Worm (Caenorhabditis elegans) whole organism, L1 larva: ENCODE results near the gene Y44A6C.1.

Experiments used
- C04F5.9 ChIP-seq: sonication (generic microtip); optimal IDR thresholded peaks from 2 replicates; lab custom pipeline; 2016; ENCODE audit warnings: missing genetic modification characterization, missing compliant biosample characterization
- C34B4.2 ChIP-seq: sonication (generic microtip); optimal IDR thresholded peaks from 2 replicates; lab custom pipeline; 2017; ENCODE audit warnings: mild to moderate bottlenecking, missing genetic modification characterization, missing compliant biosample characterization
- F16B12.6 ChIP-seq: fragments of 150-350 bp; optimal IDR thresholded peaks from 2 replicates; lab custom pipeline; 2014; ENCODE audit warnings: missing biosample characterization, missing genetic modification characterization
- Y116A8C.19 ChIP-seq: sonication (generic microtip); optimal IDR thresholded peaks from 2 replicates; lab custom pipeline; 2016; ENCODE audit warnings: missing compliant biosample characterization, missing genetic modification characterization, borderline replicate concordance
- alr-1 ChIP-seq: fragments of 200-800 bp; sonication (Bioruptor generic); optimal IDR thresholded peaks from 2 replicates; lab custom pipeline; 2018; ENCODE audit warnings: borderline replicate concordance, mild to moderate bottlenecking, missing genetic modification characterization, missing compliant biosample characterization
- aly-2 ChIP-seq: fragments of 150-350 bp; optimal IDR thresholded peaks from 2 replicates; lab custom pipeline; 2014; ENCODE audit warnings: missing biosample characterization, missing genetic modification characterization
- ama-1 ChIP-seq: fragments of 150-350 bp; optimal IDR thresholded peaks from 2 replicates; lab custom pipeline; 2014
- ceh-63 ChIP-seq: fragments of 200-800 bp; sonication (Bioruptor generic); optimal IDR thresholded peaks from 2 replicates; lab custom pipeline; 2018; ENCODE audit warnings: mild to moderate bottlenecking, missing genetic modification characterization, missing compliant biosample characterization
- ceh-8 ChIP-seq: fragments of 200-800 bp; sonication (Bioruptor generic); optimal IDR thresholded peaks from 2 replicates; lab custom pipeline; 2018; ENCODE audit warnings: mild to moderate bottlenecking, missing genetic modification characterization, moderate library complexity, missing compliant biosample characterization
- ceh-82 ChIP-seq, 3 experiments: fragments of 150-350 bp in 1 of 3; sonication (generic microtip) in 2 of 3; optimal IDR thresholded peaks; 2 replicates each; lab custom pipeline; 2014 to 2017; ENCODE audit warnings: missing biosample characterization in 3 of 3, missing genetic modification characterization in 3 of 3
- ceh-88 ChIP-seq: fragments of 200-800 bp; sonication (Bioruptor generic); IDR thresholded peaks from 2 replicates; pipeline ENCODE4 v1.3.6; 2022; ENCODE audit warnings: missing genetic modification characterization, missing compliant biosample characterization
- ceh-90 ChIP-seq: sonication (generic microtip); optimal IDR thresholded peaks from 2 replicates; lab custom pipeline; 2016; ENCODE audit warnings: missing genetic modification characterization, missing compliant biosample characterization
- ces-1 ChIP-seq: fragments of 150-350 bp; optimal IDR thresholded peaks from 2 replicates; lab custom pipeline; 2014; ENCODE audit warnings: missing biosample characterization, missing genetic modification reagents, missing genetic modification characterization
- dpl-1 ChIP-seq, 3 experiments: fragments of 150-350 bp in 2 of 3; sonication (generic microtip) in 1 of 3; optimal IDR thresholded peaks; 2 replicates each; lab custom pipeline; 2014 to 2017; ENCODE audit warnings: missing biosample characterization in 3 of 3, missing genetic modification characterization in 3 of 3, missing genetic modification reagents in 3 of 3
- efl-1 ChIP-seq, 4 experiments: fragments of 150-350 bp; optimal IDR thresholded peaks in 3 of 4; peaks in 1 of 4; 1 replicate in 1 of 4; 2 replicates in 3 of 4; lab custom pipeline; 2014; ENCODE audit warnings: missing biosample characterization in 2 of 4, missing genetic modification characterization in 2 of 4, missing genetic modification reagents in 2 of 4
- efl-3 ChIP-seq: fragments of 200-800 bp; sonication (Bioruptor generic); optimal IDR thresholded peaks from 2 replicates; lab custom pipeline; 2018; ENCODE audit warnings: mild to moderate bottlenecking, missing genetic modification characterization, missing compliant biosample characterization
- egl-27 ChIP-seq, 2 experiments: fragments of 150-350 bp in 1 of 2; sonication (generic microtip); optimal IDR thresholded peaks; 3 replicates each; lab custom pipeline; 2017 to 2018; ENCODE audit warnings: missing biosample characterization in 2 of 2, missing genetic modification characterization in 2 of 2, missing genetic modification reagents in 2 of 2
- elt-2 ChIP-seq: sonication (generic microtip); optimal IDR thresholded peaks from 2 replicates; lab custom pipeline; 2016; ENCODE audit warnings: missing genetic modification characterization, mild to moderate bottlenecking, inconsistent platforms, missing compliant biosample characterization, missing genetic modification reagents
- elt-3 ChIP-seq, 6 experiments: fragments of 150-350 bp in 1 of 6; sonication (generic microtip); optimal IDR thresholded peaks; 2 replicates each; lab custom pipeline; 2017 to 2018; ENCODE audit warnings: missing biosample characterization in 6 of 6, missing genetic modification characterization in 6 of 6, inconsistent platforms in 1 of 6
- fkh-10 ChIP-seq: sonication (generic microtip); optimal IDR thresholded peaks from 2 replicates; lab custom pipeline; 2017; ENCODE audit warnings: missing biosample characterization, missing genetic modification reagents, missing genetic modification characterization
- fkh-8 ChIP-seq: sonication (generic microtip); optimal IDR thresholded peaks from 2 replicates; lab custom pipeline; 2016; ENCODE audit warnings: mild to moderate bottlenecking, missing genetic modification characterization, missing compliant biosample characterization
- fos-1 ChIP-seq: fragments of 150-350 bp; optimal IDR thresholded peaks from 2 replicates; lab custom pipeline; 2014; ENCODE audit warnings: missing biosample characterization, missing genetic modification characterization
- hlh-17 ChIP-seq: fragments of 200-800 bp; sonication (Bioruptor generic); optimal IDR thresholded peaks from 2 replicates; lab custom pipeline; 2018; ENCODE audit warnings: missing genetic modification characterization, mild to moderate bottlenecking, missing compliant biosample characterization, moderate library complexity, borderline replicate concordance
- irx-1 ChIP-seq: sonication (generic microtip); optimal IDR thresholded peaks from 2 replicates; lab custom pipeline; 2016; ENCODE audit warnings: missing genetic modification characterization, missing compliant biosample characterization
- isw-1 ChIP-seq: fragments of 200-800 bp; sonication (Bioruptor generic); IDR thresholded peaks from 2 replicates; pipeline ENCODE4 v1.3.6; 2022; ENCODE audit warnings: missing genetic modification characterization, missing compliant biosample characterization
- lin-14 ChIP-seq: fragments of 200-800 bp; sonication (Bioruptor generic); optimal IDR thresholded peaks from 2 replicates; lab custom pipeline; 2018; ENCODE audit warnings: mild to moderate bottlenecking, missing genetic modification characterization, moderate library complexity, missing compliant biosample characterization
- lin-15B ChIP-seq: fragments of 150-350 bp; sonication (generic microtip); optimal IDR thresholded peaks from 3 replicates; lab custom pipeline; 2014; ENCODE audit warnings: missing biosample characterization, missing genetic modification characterization
- lin-35 ChIP-seq, 2 experiments: fragments of 150-350 bp; optimal IDR thresholded peaks; 2 replicates each; lab custom pipeline; 2014; ENCODE audit warnings: missing biosample characterization in 2 of 2, missing genetic modification characterization in 2 of 2, missing genetic modification reagents in 2 of 2
- lir-3 ChIP-seq: sonication (generic microtip); optimal IDR thresholded peaks from 2 replicates; lab custom pipeline; 2016; ENCODE audit warnings: mild to moderate bottlenecking, missing genetic modification characterization, moderate library complexity, missing compliant biosample characterization; ENCODE audit not compliant: poor library complexity
- lsy-2 ChIP-seq, 2 experiments: fragments of 150-350 bp; optimal IDR thresholded peaks; 2 replicates each; lab custom pipeline; 2014; ENCODE audit warnings: missing biosample characterization in 2 of 2, missing genetic modification characterization in 2 of 2
- mab-9 ChIP-seq: fragments of 200-800 bp; sonication (Bioruptor generic); IDR thresholded peaks from 2 replicates; pipeline ENCODE4 v1.3.6; 2022; ENCODE audit warnings: missing genetic modification reagents, missing genetic modification characterization, missing compliant biosample characterization
- mdl-1 ChIP-seq, 2 experiments: fragments of 150-350 bp; optimal IDR thresholded peaks; 2 replicates each; lab custom pipeline; 2014 to 2017; ENCODE audit warnings: missing biosample characterization in 2 of 2, missing genetic modification characterization in 2 of 2, inconsistent platforms in 1 of 2
- mep-1 ChIP-seq: fragments of 150-350 bp; optimal IDR thresholded peaks from 2 replicates; lab custom pipeline; 2014; ENCODE audit warnings: missing biosample characterization, missing genetic modification characterization
- nhr-19 ChIP-seq: fragments of 200-800 bp; sonication (Bioruptor generic); conservative IDR thresholded peaks from 2 replicates; pipeline ENCODE4 v1.3.6; 2022; ENCODE audit warnings: missing genetic modification characterization, missing compliant biosample characterization
- nhr-237 ChIP-seq: fragments of 150-350 bp; optimal IDR thresholded peaks from 2 replicates; lab custom pipeline; 2014; ENCODE audit warnings: missing biosample characterization, missing genetic modification characterization
- nhr-47 ChIP-seq: sonication (generic microtip); optimal IDR thresholded peaks from 2 replicates; lab custom pipeline; 2016; ENCODE audit warnings: mild to moderate bottlenecking, missing genetic modification characterization, moderate library complexity, missing compliant biosample characterization
- nhr-77 ChIP-seq: fragments of 150-350 bp; optimal IDR thresholded peaks from 2 replicates; lab custom pipeline; 2014; ENCODE audit warnings: missing biosample characterization, missing genetic modification characterization
- nhr-90 ChIP-seq: sonication (generic microtip); optimal IDR thresholded peaks from 2 replicates; lab custom pipeline; 2016; ENCODE audit warnings: mild to moderate bottlenecking, missing genetic modification characterization, missing compliant biosample characterization; ENCODE audit not compliant: poor library complexity
- pag-3 ChIP-seq: sonication (generic microtip); optimal IDR thresholded peaks from 2 replicates; lab custom pipeline; 2017; ENCODE audit warnings: missing genetic modification characterization, mild to moderate bottlenecking, missing compliant biosample characterization, antibody characterized with exemption, borderline replicate concordance; ENCODE audit not compliant: insufficient read depth
- pax-3 ChIP-seq: fragments of 200-800 bp; sonication (Bioruptor generic); optimal IDR thresholded peaks from 2 replicates; lab custom pipeline; 2018; ENCODE audit warnings: mild to moderate bottlenecking, missing genetic modification characterization, moderate library complexity, missing compliant biosample characterization
- rnt-1 ChIP-seq: sonication (generic microtip); optimal IDR thresholded peaks from 2 replicates; lab custom pipeline; 2016; ENCODE audit warnings: mild to moderate bottlenecking, missing genetic modification characterization, moderate library complexity, missing compliant biosample characterization
- swsn-7 ChIP-seq: sonication (generic microtip); optimal IDR thresholded peaks from 2 replicates; lab custom pipeline; 2016; ENCODE audit warnings: missing genetic modification characterization, missing compliant biosample characterization
- tbx-2 ChIP-seq: sonication (generic microtip); optimal IDR thresholded peaks from 2 replicates; lab custom pipeline; 2016; ENCODE audit warnings: missing genetic modification characterization, missing compliant biosample characterization
- tlp-1 ChIP-seq: fragments of 150-350 bp; optimal IDR thresholded peaks from 2 replicates; lab custom pipeline; 2014; ENCODE audit warnings: missing biosample characterization, missing genetic modification characterization
- unc-62 ChIP-seq: fragments of 150-350 bp; optimal IDR thresholded peaks from 2 replicates; lab custom pipeline; 2014; ENCODE audit warnings: missing biosample characterization, missing genetic modification reagents, missing genetic modification characterization
- unc-86 ChIP-seq: sonication (generic microtip); optimal IDR thresholded peaks from 2 replicates; lab custom pipeline; 2016; ENCODE audit warnings: missing genetic modification characterization, missing compliant biosample characterization
- vab-15 ChIP-seq: sonication (generic microtip); optimal IDR thresholded peaks from 2 replicates; lab custom pipeline; 2017; ENCODE audit warnings: missing genotype, mild to moderate bottlenecking, missing genetic modification characterization, missing compliant biosample characterization
- zag-1 ChIP-seq: fragments of 150-350 bp; optimal IDR thresholded peaks from 2 replicates; lab custom pipeline; 2014; ENCODE audit warnings: missing biosample characterization, missing genetic modification characterization
- zip-4 ChIP-seq: fragments of 200-800 bp; sonication (Bioruptor generic); optimal IDR thresholded peaks from 2 replicates; lab custom pipeline; 2018; ENCODE audit warnings: mild to moderate bottlenecking, missing genetic modification characterization, moderate library complexity, missing compliant biosample characterization
- ztf-11 ChIP-seq, 2 experiments: sonication (generic microtip); optimal IDR thresholded peaks; 2 replicates each; lab custom pipeline; 2016 to 2017; ENCODE audit warnings: missing genetic modification characterization in 2 of 2, missing biosample characterization in 1 of 2, missing compliant biosample characterization in 1 of 2
- ztf-4 ChIP-seq: fragments of 150-350 bp; optimal IDR thresholded peaks from 2 replicates; lab custom pipeline; 2014; ENCODE audit warnings: missing biosample characterization, missing genetic modification characterization

Gene Y44A6C.1

ce11 chrV:20711733-20712132 is 2.0 kb upstream of the Y44A6C.1 start:
- TF ChIP-seq mab-9 (GFP tag; lab: Robert Waterston, UW) (no peak), nhr-90 (no peak), pag-3 (tag; lab: Kevin White, UChicago) (no peak), elt-3 (tag; optimal IDR thresholded peaks at IDR 0.05; lab: Kevin White, UChicago) (no peak), unc-62 (no peak), ceh-82 (tag; optimal IDR thresholded peaks at IDR 0.05; lab: Kevin White, UChicago) (peak in 1 of 3 experiments; percentile 60), F16B12.6 (tag; lab: Kevin White, UChicago) (no peak), lin-15B (tag; lab: Kevin White, UChicago) (no peak), fkh-10 (GFP tag; lab: Kevin White, UChicago) (no peak), nhr-19 (GFP tag; lab: Robert Waterston, UW) (peak; percentile 53), ama-1 (peak; percentile 23), efl-1 (optimal IDR thresholded peaks at IDR 0.05; lab: Kevin White, UChicago) (peak in 1 of 2 experiments; percentile 17), efl-1 (GFP tag; optimal IDR thresholded peaks at IDR 0.05 in 1 of 2; lab: Kevin White, UChicago) (peak in 1 of 2 experiments; percentile 80), ztf-4 (tag; lab: Kevin White, UChicago) (peak; percentile 74), C34B4.2 (tag; lab: Kevin White, UChicago) (no peak), ceh-8 (no peak), lin-14 (peak; percentile 72), fos-1 (tag; lab: Kevin White, UChicago) (no peak), isw-1 (GFP tag; lab: Robert Waterston, UW) (no peak), nhr-237 (no peak), irx-1 (tag; lab: Kevin White, UChicago) (peak; percentile 28), ceh-90 (no peak), ztf-11 (tag; optimal IDR thresholded peaks at IDR 0.05; lab: Kevin White, UChicago) (no peak), zag-1 (tag; lab: Kevin White, UChicago) (no peak), mep-1 (tag; lab: Kevin White, UChicago) (peak; percentile 58), ces-1 (no peak), Y116A8C.19 (tag; lab: Kevin White, UChicago) (no peak), swsn-7 (tag; lab: Kevin White, UChicago) (peak; percentile 54), tlp-1 (tag; lab: Kevin White, UChicago) (no peak), egl-27 (tag; optimal IDR thresholded peaks at IDR 0.05; lab: Kevin White, UChicago) (no peak), fkh-8 (no peak), lsy-2 (tag; optimal IDR thresholded peaks at IDR 0.05; lab: Kevin White, UChicago) (peak; percentile 16 to 64), zip-4 (GFP tag; lab: Kevin White, UChicago) (peak; percentile 59), alr-1 (tag; lab: Kevin White, UChicago) (no peak), elt-2 (tag; lab: Kevin White, UChicago) (no peak), ceh-63 (GFP tag; lab: Kevin White, UChicago) (no peak), ceh-88 (GFP tag; lab: Robert Waterston, UW) (no peak), lir-3 (peak; percentile 30), aly-2 (tag; lab: Kevin White, UChicago) (peak; percentile 4), hlh-17 (GFP tag; lab: Kevin White, UChicago) (no peak), nhr-77 (tag; lab: Kevin White, UChicago) (no peak), pax-3 (no peak), rnt-1 (tag; lab: Kevin White, UChicago) (peak; percentile 66), vab-15 (tag; lab: Kevin White, UChicago) (no peak), mdl-1 (tag; optimal IDR thresholded peaks at IDR 0.05; lab: Kevin White, UChicago) (peak in 1 of 2 experiments; percentile 49), tbx-2 (tag; lab: Kevin White, UChicago) (peak; percentile 34), nhr-47 (tag; lab: Kevin White, UChicago) (peak; percentile 32), lin-35 (GFP tag; optimal IDR thresholded peaks at IDR 0.05; lab: Kevin White, UChicago) (peak in 1 of 2 experiments; percentile 20), efl-3 (no peak), unc-86 (tag; lab: Kevin White, UChicago) (no peak), dpl-1 (GFP tag; optimal IDR thresholded peaks at IDR 0.05; lab: Kevin White, UChicago) (peak in 2 of 3 experiments; percentile 2 to 4), C04F5.9 (tag; lab: Kevin White, UChicago) (no peak)
